Worm (Caenorhabditis elegans): ENCODE measurements around the gene dars-1.

ce11 chrIII:9488431-9488830, 2.6 kb downstream of the dars-1 start, which contains the start of gene nlp-36:
- TF ChIP-seq gei-17 (GFP tag; optimal IDR thresholded peaks at IDR 0.05): no peak
- TF ChIP-seq repo-1 (tag; optimal IDR thresholded peaks at IDR 0.05): no peak
- TF ChIP-seq pbrm-1 (GFP tag; IDR thresholded peaks at IDR 0.05): no peak
- no peak for TF ChIP-seq lsy-27 (tag; optimal IDR thresholded peaks at IDR 0.05; ENCODE audit: borderline replicate concordance, insufficient read depth)
- no peak for TF ChIP-seq athp-1 (tag; optimal IDR thresholded peaks at IDR 0.05)
- TF ChIP-seq snpc-4 (GFP tag; optimal IDR thresholded peaks at IDR 0.05): no peak
- TF ChIP-seq snpc-4 (tag; optimal IDR thresholded peaks at IDR 0.05): no peak
- no peak for TF ChIP-seq ceh-27 (GFP tag; optimal IDR thresholded peaks at IDR 0.05)
- TF ChIP-seq tlf-1 (GFP tag; optimal IDR thresholded peaks at IDR 0.05): no peak

All from whole organism, young adult.